Fruit fly (Drosophila melanogaster): ENCODE results near the gene CG5805.

dm6 chr3R:24823061-24823460 is 35.8 kb upstream of the CG5805 start:
- TF ChIP-seq CTCF (optimal IDR thresholded peaks at IDR 0.05) = no peak
- no peak for TF ChIP-seq CG8478 (optimal IDR thresholded peaks at IDR 0.05)

All from S2 (cell line).